Fruit fly (Drosophila melanogaster) whole organism, embryonic: ENCODE measurements around the gene mRpL10.

Source experiments
- CG11085 ChIP-seq: fragments of 200-800 bp; sonication (Bioruptor generic); IDR thresholded peaks from 2 replicates; pipeline ENCODE4 v1.3.6; 2022; ENCODE audit warnings: missing biosample characterization, missing genetic modification characterization
- CG12769 ChIP-seq: fragments of 200-800 bp; sonication (Bioruptor generic); optimal IDR thresholded peaks from 2 replicates; lab custom pipeline; 2019; ENCODE audit warnings: missing biosample characterization, mild to moderate bottlenecking, missing genetic modification characterization, moderate library complexity
- CG13296 ChIP-seq: fragments of 200-800 bp; sonication (Bioruptor generic); optimal IDR thresholded peaks from 3 replicates; lab custom pipeline; 2018; ENCODE audit warnings: missing biosample characterization, mild to moderate bottlenecking, missing genetic modification characterization
- CG15011 ChIP-seq: fragments of 200-800 bp; sonication (Bioruptor generic); optimal IDR thresholded peaks from 3 replicates; lab custom pipeline; 2018; ENCODE audit warnings: missing biosample characterization, mild to moderate bottlenecking, missing genetic modification characterization
- CG1603 ChIP-seq: fragments of 200-800 bp; sonication (Bioruptor generic); optimal IDR thresholded peaks from 2 replicates; lab custom pipeline; 2019; ENCODE audit warnings: missing biosample characterization, mild to moderate bottlenecking, missing genetic modification characterization, moderate library complexity
- CG1647 ChIP-seq: fragments of 200-800 bp; sonication (Bioruptor generic); optimal IDR thresholded peaks from 3 replicates; lab custom pipeline; 2016; ENCODE audit warnings: missing biosample characterization, missing genetic modification characterization
- CG18476 ChIP-seq: fragments of 200-800 bp; sonication (Bioruptor generic); optimal IDR thresholded peaks from 2 replicates; lab custom pipeline; 2016; ENCODE audit warnings: missing biosample characterization, mild to moderate bottlenecking, missing genetic modification characterization
- CG18619 ChIP-seq: fragments of 200-800 bp; sonication (Bioruptor generic); optimal IDR thresholded peaks from 3 replicates; lab custom pipeline; 2017; ENCODE audit warnings: missing biosample characterization, mild to moderate bottlenecking, missing genetic modification characterization
- CG2116 ChIP-seq: fragments of 200-800 bp; sonication (Bioruptor generic); optimal IDR thresholded peaks from 3 replicates; lab custom pipeline; 2018; ENCODE audit warnings: missing biosample characterization, mild to moderate bottlenecking, missing genetic modification characterization
- CG2129 ChIP-seq: fragments of 200-800 bp; sonication (Bioruptor generic); IDR thresholded peaks from 2 replicates; pipeline ENCODE4 v1.3.6; 2022; ENCODE audit warnings: missing biosample characterization, missing genetic modification characterization; ENCODE audit not compliant: partially characterized antibody
- CG31365 ChIP-seq: fragments of 200-800 bp; sonication (Bioruptor generic); optimal IDR thresholded peaks from 2 replicates; lab custom pipeline; 2018; ENCODE audit warnings: missing biosample characterization, mild to moderate bottlenecking, missing genetic modification characterization
- CG32767 ChIP-seq: fragments of 200-800 bp; sonication (Bioruptor generic); IDR thresholded peaks from 2 replicates; pipeline ENCODE4 v1.3.6; 2022; ENCODE audit warnings: missing biosample characterization, missing genetic modification characterization
- CG6813 ChIP-seq: fragments of 200-800 bp; sonication (Bioruptor generic); optimal IDR thresholded peaks from 2 replicates; lab custom pipeline; 2017; ENCODE audit warnings: missing biosample characterization, missing genetic modification characterization, mild to moderate bottlenecking, moderate library complexity, missing genetic modification reagents
- CG6854 ChIP-seq: fragments of 200-800 bp; sonication (Bioruptor generic); optimal IDR thresholded peaks from 3 replicates; lab custom pipeline; 2017; ENCODE audit warnings: missing biosample characterization, mild to moderate bottlenecking, missing genetic modification characterization
- CG7372 ChIP-seq: fragments of 200-800 bp; sonication (Bioruptor generic); IDR thresholded peaks from 2 replicates; pipeline ENCODE4 v1.3.6; 2022; ENCODE audit warnings: missing biosample characterization, missing genetic modification characterization
- CG8478 ChIP-seq: fragments of >200 bp; optimal IDR thresholded peaks from 2 replicates; lab custom pipeline; 2018
- CG8944 ChIP-seq: fragments of 200-800 bp; sonication (Bioruptor generic); optimal IDR thresholded peaks from 3 replicates; lab custom pipeline; 2016; ENCODE audit warnings: missing biosample characterization, missing genetic modification characterization
- CG9797 ChIP-seq: fragments of 200-800 bp; sonication (Bioruptor generic); optimal IDR thresholded peaks from 3 replicates; lab custom pipeline; 2018; ENCODE audit warnings: missing biosample characterization, mild to moderate bottlenecking, missing genetic modification characterization
- Dad ChIP-seq: fragments of 200-800 bp; sonication (Bioruptor generic); optimal IDR thresholded peaks from 3 replicates; lab custom pipeline; 2016; ENCODE audit warnings: missing biosample characterization, missing genetic modification characterization
- Dp ChIP-seq: fragments of 200-800 bp; sonication (Bioruptor generic); optimal IDR thresholded peaks from 2 replicates; lab custom pipeline; 2018; ENCODE audit warnings: missing biosample characterization, mild to moderate bottlenecking, missing genetic modification characterization, moderate library complexity
- Hr3 ChIP-seq: fragments of 200-800 bp; sonication (Bioruptor generic); optimal IDR thresholded peaks from 3 replicates; lab custom pipeline; 2016; ENCODE audit warnings: missing biosample characterization, missing genetic modification characterization
- Mad ChIP-seq: fragments of 200-800 bp; sonication (Bioruptor generic); optimal IDR thresholded peaks from 2 replicates; lab custom pipeline; 2016; ENCODE audit warnings: missing biosample characterization, missing genetic modification characterization
- Myb ChIP-seq: fragments of 200-800 bp; sonication (Bioruptor generic); optimal IDR thresholded peaks from 2 replicates; lab custom pipeline; 2016; ENCODE audit warnings: missing biosample characterization, missing genetic modification characterization
- NfI ChIP-seq: fragments of 200-800 bp; sonication (Bioruptor generic); optimal IDR thresholded peaks from 3 replicates; lab custom pipeline; 2018; ENCODE audit warnings: missing biosample characterization, mild to moderate bottlenecking, missing genetic modification characterization, moderate library complexity
- PHDP ChIP-seq: fragments of 200-800 bp; sonication (Bioruptor generic); optimal IDR thresholded peaks from 3 replicates; lab custom pipeline; 2018; ENCODE audit warnings: missing biosample characterization, mild to moderate bottlenecking, missing genetic modification characterization, moderate library complexity
- Rfx ChIP-seq: fragments of 200-800 bp; sonication (Bioruptor generic); IDR thresholded peaks from 2 replicates; pipeline ENCODE4 v1.3.6; 2022; ENCODE audit warnings: missing biosample characterization, missing genetic modification characterization
- Sin3A ChIP-seq: fragments of >200 bp; optimal IDR thresholded peaks from 2 replicates; lab custom pipeline; 2018
- Stat92E ChIP-seq, 3 experiments: fragments of >200 bp in 2 of 3; fragments of 200-800 bp in 1 of 3; sonication (Bioruptor generic) in 1 of 3; optimal IDR thresholded peaks; 2 replicates each; lab custom pipeline; 2017 to 2019; ENCODE audit warnings: missing biosample characterization in 3 of 3, missing genetic modification characterization in 3 of 3, mild to moderate bottlenecking in 1 of 3, moderate library complexity in 1 of 3
- Taf1 ChIP-seq: fragments of 200-800 bp; sonication (Bioruptor generic); IDR thresholded peaks from 2 replicates; pipeline ENCODE4 v1.3.6; 2022; ENCODE audit warnings: missing biosample characterization, missing genetic modification characterization
- bbx ChIP-seq: fragments of 200-800 bp; sonication (Bioruptor generic); IDR thresholded peaks from 2 replicates; pipeline ENCODE4 v1.3.6; 2022; ENCODE audit warnings: missing biosample characterization, missing genetic modification characterization; ENCODE audit not compliant: partially characterized antibody
- bigmax ChIP-seq: fragments of 200-800 bp; sonication (Bioruptor generic); optimal IDR thresholded peaks from 2 replicates; lab custom pipeline; 2018; ENCODE audit warnings: missing biosample characterization, mild to moderate bottlenecking, missing genetic modification characterization
- cg ChIP-seq: fragments of 200-800 bp; sonication (Bioruptor generic); optimal IDR thresholded peaks from 3 replicates; lab custom pipeline; 2019; ENCODE audit warnings: missing biosample characterization, mild to moderate bottlenecking, missing genetic modification characterization, moderate library complexity
- crp ChIP-seq, 2 experiments: fragments of 200-800 bp; sonication (Bioruptor generic); optimal IDR thresholded peaks; 2 replicates in 1 of 2; 3 replicates in 1 of 2; lab custom pipeline; 2017; ENCODE audit warnings: missing biosample characterization in 2 of 2, missing genetic modification characterization in 2 of 2, mild to moderate bottlenecking in 1 of 2, moderate library complexity in 1 of 2
- disco-r ChIP-seq: fragments of 200-800 bp; sonication (Bioruptor generic); optimal IDR thresholded peaks from 2 replicates; lab custom pipeline; 2016; ENCODE audit warnings: missing biosample characterization, missing genetic modification characterization
- ems ChIP-seq: fragments of 200-800 bp; sonication (Bioruptor generic); optimal IDR thresholded peaks from 3 replicates; lab custom pipeline; 2016; ENCODE audit warnings: missing biosample characterization, missing genetic modification characterization
- fu2 ChIP-seq: fragments of 200-800 bp; sonication (Bioruptor generic); optimal IDR thresholded peaks from 2 replicates; lab custom pipeline; 2016; ENCODE audit warnings: missing biosample characterization, missing genetic modification characterization
- ken ChIP-seq: fragments of 200-800 bp; sonication (Bioruptor generic); IDR thresholded peaks from 3 replicates; pipeline ENCODE4 v1.3.6; 2022; ENCODE audit warnings: missing biosample characterization, missing genetic modification characterization
- klu ChIP-seq: fragments of 200-800 bp; sonication (Bioruptor generic); IDR thresholded peaks from 2 replicates; pipeline ENCODE4 v1.3.6; 2022; ENCODE audit warnings: missing biosample characterization, missing genetic modification characterization
- lab ChIP-seq: fragments of 200-800 bp; sonication (Bioruptor generic); optimal IDR thresholded peaks from 3 replicates; lab custom pipeline; 2017; ENCODE audit warnings: missing biosample characterization, missing genetic modification characterization, mild to moderate bottlenecking, moderate library complexity, missing genetic modification reagents
- pho ChIP-seq: fragments of 200-800 bp; sonication (Bioruptor generic); optimal IDR thresholded peaks from 2 replicates; lab custom pipeline; 2016; ENCODE audit warnings: missing biosample characterization, missing genetic modification characterization
- pnt ChIP-seq: fragments of 200-800 bp; sonication (Bioruptor generic); optimal IDR thresholded peaks from 3 replicates; lab custom pipeline; 2016; ENCODE audit warnings: missing biosample characterization, missing genetic modification characterization
- psq ChIP-seq: fragments of 200-800 bp; sonication (Bioruptor generic); optimal IDR thresholded peaks from 2 replicates; lab custom pipeline; 2017; ENCODE audit warnings: missing biosample characterization, missing genetic modification characterization
- run ChIP-seq: fragments of 200-800 bp; sonication (Bioruptor generic); optimal IDR thresholded peaks from 3 replicates; lab custom pipeline; 2018; ENCODE audit warnings: missing biosample characterization, mild to moderate bottlenecking, missing genetic modification characterization
- sc ChIP-seq, 3 experiments: fragments of >200 bp in 2 of 3; fragments of 200-800 bp in 1 of 3; sonication (Bioruptor generic) in 1 of 3; optimal IDR thresholded peaks; 2 replicates in 2 of 3; 3 replicates in 1 of 3; lab custom pipeline; 2017; ENCODE audit warnings: mild to moderate bottlenecking in 1 of 3, missing biosample characterization in 1 of 3, missing genetic modification characterization in 1 of 3, missing genetic modification reagents in 1 of 3
- sima ChIP-seq: fragments of 200-800 bp; sonication (Bioruptor generic); optimal IDR thresholded peaks from 2 replicates; lab custom pipeline; 2016; ENCODE audit warnings: missing biosample characterization, missing genetic modification characterization
- sr ChIP-seq: fragments of 200-800 bp; sonication (Bioruptor generic); IDR thresholded peaks from 3 replicates; pipeline ENCODE4 v1.3.6; 2022; ENCODE audit warnings: missing biosample characterization, missing genetic modification characterization
- tgo ChIP-seq: fragments of 200-800 bp; sonication (Bioruptor generic); IDR thresholded peaks from 3 replicates; pipeline ENCODE4 v1.3.6; 2022; ENCODE audit warnings: missing biosample characterization, missing genetic modification characterization
- tna ChIP-seq: fragments of 200-800 bp; sonication (Bioruptor generic); IDR thresholded peaks from 2 replicates; pipeline ENCODE4 v1.3.6; 2022; ENCODE audit warnings: missing biosample characterization, missing genetic modification characterization; ENCODE audit not compliant: partially characterized antibody
- trem ChIP-seq: fragments of 200-800 bp; optimal IDR thresholded peaks from 3 replicates; lab custom pipeline; 2019; ENCODE audit warnings: missing biosample characterization, mild to moderate bottlenecking, missing genetic modification characterization, moderate library complexity
- unc-4 ChIP-seq: fragments of 200-800 bp; sonication (Bioruptor generic); IDR thresholded peaks from 2 replicates; pipeline ENCODE4 v1.3.6; 2022; ENCODE audit warnings: missing biosample characterization, missing genetic modification characterization; ENCODE audit not compliant: partially characterized antibody

mRpL10 gene

DNA sequence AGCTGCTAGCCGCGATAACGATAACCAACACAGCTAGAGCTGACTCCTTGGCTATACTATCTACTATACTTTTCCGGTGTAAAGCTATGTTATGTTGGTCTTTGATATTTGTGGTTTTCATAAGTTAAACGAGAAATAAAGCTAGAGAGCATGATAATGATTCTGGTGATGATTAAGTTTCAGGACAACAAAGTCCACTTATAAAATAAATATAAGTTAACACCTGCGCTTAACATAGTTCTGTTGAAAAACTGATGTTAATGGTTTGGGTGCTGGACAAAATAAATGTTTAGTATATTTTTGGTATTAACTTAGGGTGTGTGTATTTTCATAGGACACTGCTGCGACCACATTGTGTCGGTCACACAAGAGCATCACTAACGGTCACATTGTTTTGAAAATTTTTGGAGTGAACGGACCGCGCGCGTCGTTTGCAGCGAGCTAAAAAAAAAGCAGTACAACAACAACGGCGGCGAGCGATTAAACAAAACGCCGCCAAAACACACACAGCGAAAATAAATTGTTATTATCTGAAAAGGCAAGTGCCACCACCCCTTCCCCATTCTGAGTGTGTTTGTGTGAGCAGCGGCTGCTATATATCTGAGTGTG is 44.8 kb upstream of the mRpL10 start, which contains the start of the genes CG33635 and spen (continued):
- TF ChIP-seq CG6854 (GFP tag; lab: Kevin White, UChicago) (peak; percentile 57), pho (GFP tag; lab: Kevin White, UChicago) (peak; percentile 29), CG1647 (GFP tag; lab: Kevin White, UChicago) (no peak), CG6813 (GFP tag; lab: Kevin White, UChicago) (no peak), CG31365 (tag; lab: Kevin White, UChicago) (peak; percentile 18), disco-r (no peak), CG7372 (no peak), pnt (GFP tag; lab: Kevin White, UChicago) (no peak), trem (tag; lab: Kevin White, UChicago) (peak; percentile 82), run (peak; percentile 66), Dp (peak; percentile 38), klu (GFP tag; lab: Robert Waterston, UW) (no peak), Myb (peak; percentile 28), psq (GFP tag; lab: Kevin White, UChicago) (no peak), tna (no peak), CG12769 (peak; percentile 35), CG8944 (GFP tag; lab: Kevin White, UChicago) (no peak), CG18619 (peak; percentile 7), bigmax (peak; percentile 48), Hr3 (GFP tag; lab: Kevin White, UChicago) (no peak), Mad (no peak), Rfx (GFP tag; lab: Robert Waterston, UW) (no peak), ken (GFP tag; lab: Robert Waterston, UW) (no peak), CG13296 (peak; percentile 50), Taf1 (no peak), CG11085 (GFP tag; lab: Robert Waterston, UW) (no peak), PHDP (tag; lab: Kevin White, UChicago) (peak; percentile 23), tgo (no peak), Dad (GFP tag; lab: Kevin White, UChicago) (no peak), CG8478 (no peak), fu2 (GFP tag; lab: Kevin White, UChicago) (no peak), CG18476 (GFP tag; lab: Kevin White, UChicago) (no peak), CG15011 (GFP tag; lab: Kevin White, UChicago) (no peak), Sin3A (peak; percentile 29), ems (GFP tag; lab: Kevin White, UChicago) (peak; percentile 37), Stat92E (GFP tag; optimal IDR thresholded peaks at IDR 0.05; lab: Kevin White, UChicago) (peak in 1 of 3 experiments; percentile 37), CG1603 (tag; lab: Kevin White, UChicago) (peak; percentile 63), cg (GFP tag; lab: Kevin White, UChicago) (peak; percentile 84), CG2129 (GFP tag; lab: Robert Waterston, UW) (no peak), CG9797 (GFP tag; lab: Kevin White, UChicago) (peak; percentile 96), CG32767 (GFP tag; lab: Robert Waterston, UW) (no peak), CG2116 (peak; percentile 63), lab (GFP tag; lab: Kevin White, UChicago) (peak; percentile 65), bbx (GFP tag; lab: Robert Waterston, UW) (no peak), sr (GFP tag; lab: Robert Waterston, UW) (no peak), unc-4 (no peak), NfI (GFP tag; lab: Kevin White, UChicago) (peak; percentile 11), sima (GFP tag; lab: Kevin White, UChicago) (no peak), crp (GFP tag; optimal IDR thresholded peaks at IDR 0.05; lab: Kevin White, UChicago) (peak in 1 of 2 experiments; percentile 39), sc (optimal IDR thresholded peaks at IDR 0.05; lab: Kevin White, UChicago) (no peak), sc (GFP tag; optimal IDR thresholded peaks at IDR 0.05; lab: Kevin White, UChicago) (no peak)
